Worm (Caenorhabditis elegans) whole organism, mixed stage, embryonic: ENCODE results near the gene H34I24.1.

Experiments used
- M03D4.4 ChIP-seq: sonication (generic microtip); optimal IDR thresholded peaks from 2 replicates; lab custom pipeline; 2017; ENCODE audit warnings: mild to moderate bottlenecking, missing genetic modification characterization, missing compliant biosample characterization
- blmp-1 ChIP-seq: fragments of 150-350 bp; optimal IDR thresholded peaks from 2 replicates; lab custom pipeline; 2014; ENCODE audit warnings: missing biosample characterization, missing genetic modification characterization
- ceh-39 ChIP-seq: fragments of 150-350 bp; optimal IDR thresholded peaks from 2 replicates; lab custom pipeline; 2014; ENCODE audit warnings: missing biosample characterization, missing genetic modification characterization
- ceh-43 ChIP-seq: fragments of 200-800 bp; sonication (Bioruptor generic); optimal IDR thresholded peaks from 2 replicates; lab custom pipeline; 2018; ENCODE audit warnings: mild to moderate bottlenecking, missing genetic modification characterization, moderate library complexity, missing compliant biosample characterization
- ceh-83 ChIP-seq: fragments of 200-800 bp; sonication (Bioruptor generic); optimal IDR thresholded peaks from 2 replicates; lab custom pipeline; 2018; ENCODE audit warnings: mild to moderate bottlenecking, missing genetic modification characterization, missing compliant biosample characterization
- ces-1 ChIP-seq: fragments of 150-350 bp; optimal IDR thresholded peaks from 2 replicates; lab custom pipeline; 2014; ENCODE audit warnings: missing biosample characterization, missing genetic modification reagents, missing genetic modification characterization
- cnd-1 ChIP-seq: fragments of 200-800 bp; sonication (Bioruptor generic); optimal IDR thresholded peaks from 2 replicates; lab custom pipeline; 2018; ENCODE audit warnings: mild to moderate bottlenecking, missing genetic modification characterization, missing compliant biosample characterization
- drap-1 ChIP-seq: fragments of 200-800 bp; sonication (Bioruptor generic); optimal IDR thresholded peaks from 3 replicates; lab custom pipeline; 2018; ENCODE audit warnings: mild to moderate bottlenecking, missing genetic modification characterization, missing compliant biosample characterization
- elt-1 ChIP-seq: sonication (generic microtip); optimal IDR thresholded peaks from 2 replicates; lab custom pipeline; 2017; ENCODE audit warnings: missing genetic modification characterization, mild to moderate bottlenecking, missing compliant biosample characterization, antibody characterized with exemption, moderate library complexity, borderline replicate concordance; ENCODE audit not compliant: insufficient read depth
- elt-3 ChIP-seq: fragments of 150-350 bp; optimal IDR thresholded peaks from 2 replicates; lab custom pipeline; 2014; ENCODE audit warnings: missing biosample characterization, missing genetic modification characterization
- flh-1 ChIP-seq: fragments of 200-800 bp; sonication (Bioruptor generic); optimal IDR thresholded peaks from 2 replicates; lab custom pipeline; 2018; ENCODE audit warnings: mild to moderate bottlenecking, missing genetic modification characterization, moderate library complexity, missing compliant biosample characterization
- ham-2 ChIP-seq: fragments of 200-800 bp; sonication (Bioruptor generic); optimal IDR thresholded peaks from 2 replicates; lab custom pipeline; 2018; ENCODE audit warnings: mild to moderate bottlenecking, missing genetic modification characterization, missing compliant biosample characterization
- hlh-1 ChIP-seq: fragments of 150-350 bp; optimal IDR thresholded peaks from 2 replicates; lab custom pipeline; 2014; ENCODE audit warnings: missing biosample characterization, missing genetic modification reagents, missing genetic modification characterization
- lin-13 ChIP-seq: fragments of 150-350 bp; optimal IDR thresholded peaks from 2 replicates; lab custom pipeline; 2014; ENCODE audit warnings: missing biosample characterization, missing genetic modification characterization
- lin-32 ChIP-seq: fragments of 200-800 bp; sonication (Bioruptor generic); optimal IDR thresholded peaks from 2 replicates; lab custom pipeline; 2018; ENCODE audit warnings: mild to moderate bottlenecking, missing genetic modification characterization, missing compliant biosample characterization
- lsy-2 ChIP-seq: fragments of 150-350 bp; optimal IDR thresholded peaks from 2 replicates; lab custom pipeline; 2014; ENCODE audit warnings: missing biosample characterization, missing genetic modification characterization
- mab-5 ChIP-seq: fragments of 150-350 bp; optimal IDR thresholded peaks from 2 replicates; lab custom pipeline; 2014; ENCODE audit warnings: missing biosample characterization, missing genetic modification characterization
- mep-1 ChIP-seq: fragments of 150-350 bp; optimal IDR thresholded peaks from 2 replicates; lab custom pipeline; 2017; ENCODE audit warnings: missing biosample characterization, missing genetic modification reagents, missing genetic modification characterization, inconsistent platforms
- nhr-12 ChIP-seq: fragments of 150-350 bp; optimal IDR thresholded peaks from 2 replicates; lab custom pipeline; 2014; ENCODE audit warnings: missing biosample characterization, missing genetic modification characterization
- nhr-2 ChIP-seq: fragments of 150-350 bp; optimal IDR thresholded peaks from 2 replicates; lab custom pipeline; 2014; ENCODE audit warnings: missing biosample characterization, missing genetic modification characterization
- nhr-237 ChIP-seq: fragments of 150-350 bp; optimal IDR thresholded peaks from 2 replicates; lab custom pipeline; 2014; ENCODE audit warnings: missing biosample characterization, missing genetic modification characterization
- nhr-28 ChIP-seq: fragments of 150-350 bp; optimal IDR thresholded peaks from 2 replicates; lab custom pipeline; 2014; ENCODE audit warnings: missing biosample characterization, missing genetic modification characterization
- nhr-76 ChIP-seq: sonication (generic microtip); optimal IDR thresholded peaks from 2 replicates; lab custom pipeline; 2017; ENCODE audit warnings: missing biosample characterization, missing genetic modification characterization
- pha-4 ChIP-seq: fragments of 150-350 bp; optimal IDR thresholded peaks from 2 replicates; lab custom pipeline; 2018; ENCODE audit warnings: missing biosample characterization, missing genetic modification reagents, missing genetic modification characterization
- snpc-4 ChIP-seq: fragments of 150-350 bp; optimal IDR thresholded peaks from 2 replicates; lab custom pipeline; 2014; ENCODE audit warnings: missing biosample characterization, missing genetic modification characterization
- sptf-1 ChIP-seq: sonication (generic microtip); optimal IDR thresholded peaks from 2 replicates; lab custom pipeline; 2017; ENCODE audit warnings: mild to moderate bottlenecking, missing genetic modification characterization, moderate library complexity, missing compliant biosample characterization
- tbx-8 ChIP-seq: fragments of 200-800 bp; sonication (Bioruptor generic); optimal IDR thresholded peaks from 2 replicates; lab custom pipeline; 2018; ENCODE audit warnings: mild to moderate bottlenecking, missing genetic modification characterization, moderate library complexity, missing compliant biosample characterization
- unc-120 ChIP-seq: sonication (generic microtip); optimal IDR thresholded peaks from 2 replicates; lab custom pipeline; 2017; ENCODE audit warnings: missing genetic modification characterization, missing compliant biosample characterization; ENCODE audit not compliant: poor library complexity, severe bottlenecking
- unc-39 ChIP-seq: fragments of 150-350 bp; optimal IDR thresholded peaks from 2 replicates; lab custom pipeline; 2014; ENCODE audit warnings: missing biosample characterization, missing genetic modification characterization
- unc-62 ChIP-seq: fragments of 150-350 bp; optimal IDR thresholded peaks from 2 replicates; lab custom pipeline; 2014; ENCODE audit warnings: missing biosample characterization, missing genetic modification reagents, missing genetic modification characterization
- zip-8 ChIP-seq: fragments of 150-350 bp; optimal IDR thresholded peaks from 2 replicates; lab custom pipeline; 2014; ENCODE audit warnings: missing biosample characterization, missing genetic modification characterization
- ztf-11 ChIP-seq: fragments of 150-350 bp; optimal IDR thresholded peaks from 2 replicates; lab custom pipeline; 2014; ENCODE audit warnings: missing biosample characterization, missing genetic modification characterization

H34I24.1 gene

DNA sequence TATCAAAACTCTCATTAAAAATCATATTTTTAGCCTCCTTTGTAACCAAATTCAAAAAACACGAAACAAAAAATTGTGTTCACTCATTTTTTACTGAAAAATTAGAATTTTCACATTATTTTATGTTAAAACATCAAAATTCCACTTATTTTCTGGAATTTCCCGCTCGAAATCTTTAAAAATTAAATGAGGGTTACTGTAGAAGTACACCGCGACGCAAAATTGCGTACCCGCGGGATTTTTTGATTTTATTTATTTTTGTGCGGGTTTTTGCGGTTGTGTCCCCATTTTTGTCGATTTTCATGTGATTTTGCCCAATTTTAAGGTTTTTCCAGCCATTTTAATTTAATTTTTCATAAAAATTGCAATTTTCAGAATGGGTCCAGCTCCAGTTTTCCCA lies 11.5 kb downstream of the H34I24.1 start:
- TF ChIP-seq unc-62 (GFP tag; lab: Kevin White, UChicago) (no peak), zip-8 (tag; lab: Kevin White, UChicago) (no peak), sptf-1 (tag; lab: Kevin White, UChicago) (no peak), mep-1 (no peak), ztf-11 (tag; lab: Kevin White, UChicago) (no peak), snpc-4 (tag; lab: Kevin White, UChicago) (no peak), lin-13 (tag; lab: Kevin White, UChicago) (no peak), tbx-8 (no peak), nhr-12 (no peak), flh-1 (GFP tag; lab: Kevin White, UChicago) (no peak), nhr-2 (tag; lab: Kevin White, UChicago) (no peak), elt-1 (tag; lab: Kevin White, UChicago) (no peak), unc-39 (tag; lab: Kevin White, UChicago) (no peak), blmp-1 (tag; lab: Kevin White, UChicago) (no peak)

DNA sequence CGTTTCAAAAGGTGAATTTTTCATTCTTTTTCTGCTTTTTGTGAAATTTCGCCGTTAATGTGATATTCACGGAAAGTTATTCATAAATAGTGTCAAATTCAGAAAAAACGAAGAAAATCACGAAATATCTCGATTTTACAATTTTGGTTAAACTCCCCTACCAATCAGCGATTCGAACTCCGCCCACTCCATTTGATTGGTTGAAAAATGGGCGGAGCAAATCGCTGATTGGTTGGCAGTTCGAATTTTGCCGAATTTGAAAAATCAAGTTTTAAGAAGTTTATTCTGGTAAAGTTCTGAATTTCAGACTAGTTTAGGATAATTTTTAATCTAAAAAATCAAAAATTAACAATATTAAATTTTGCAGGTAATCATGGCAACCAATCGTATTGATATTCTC lies 17.8 kb downstream of the H34I24.1 start:
- TF ChIP-seq unc-62 (GFP tag; lab: Kevin White, UChicago) (no peak), elt-1 (tag; lab: Kevin White, UChicago) (no peak), hlh-1 (tag; lab: Kevin White, UChicago) (no peak), unc-39 (tag; lab: Kevin White, UChicago) (no peak), flh-1 (GFP tag; lab: Kevin White, UChicago) (no peak), snpc-4 (tag; lab: Kevin White, UChicago) (no peak), cnd-1 (tag; lab: Kevin White, UChicago) (no peak), ham-2 (no peak), drap-1 (GFP tag; lab: Kevin White, UChicago) (no peak), mab-5 (tag; lab: Kevin White, UChicago) (no peak), lsy-2 (tag; lab: Kevin White, UChicago) (no peak), M03D4.4 (tag; lab: Kevin White, UChicago) (no peak), ceh-43 (GFP tag; lab: Kevin White, UChicago) (no peak)

DNA sequence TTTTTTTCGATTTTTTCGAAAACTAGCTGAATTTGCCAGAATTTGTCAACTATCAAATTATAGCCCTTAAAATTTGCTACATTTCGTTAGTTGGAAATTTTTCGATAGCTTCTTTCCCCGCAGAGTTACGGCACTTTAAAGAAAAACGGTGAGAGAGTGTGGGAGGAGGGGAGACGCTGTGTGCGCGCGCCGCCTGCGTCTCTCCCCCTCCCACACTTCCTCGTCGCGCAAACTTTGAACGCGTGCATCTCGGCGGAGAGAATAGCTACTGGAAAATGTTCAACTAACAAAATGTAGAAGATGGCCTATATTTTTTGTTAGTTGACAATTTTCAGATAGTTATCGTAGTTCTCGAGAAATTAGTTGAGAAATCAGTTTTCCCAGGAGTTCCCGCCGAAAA lies 19.8 kb downstream of the H34I24.1 start:
- TF ChIP-seq ces-1 (no peak), nhr-76 (tag; lab: Kevin White, UChicago) (no peak), elt-1 (tag; lab: Kevin White, UChicago) (no peak), hlh-1 (tag; lab: Kevin White, UChicago) (no peak), nhr-12 (no peak)

DNA sequence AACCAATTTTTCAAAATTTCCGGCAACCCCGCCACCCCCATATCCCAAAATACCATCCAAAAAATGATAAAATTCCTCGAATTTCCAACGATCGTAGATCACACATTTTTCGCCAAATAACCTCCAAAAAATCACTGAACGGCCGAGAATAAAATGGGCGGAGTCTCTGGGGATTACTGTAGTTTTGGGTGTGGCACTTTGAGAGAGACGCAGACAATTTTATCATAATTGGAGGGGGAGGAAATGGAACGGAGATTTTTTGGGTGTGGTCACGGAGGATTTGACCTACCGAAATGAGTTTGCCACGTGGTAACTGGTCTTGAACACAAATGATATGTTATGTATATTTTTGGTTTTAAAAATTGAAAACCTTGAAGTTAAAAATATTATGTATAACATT lies 21.6 kb downstream of the H34I24.1 start:
- TF ChIP-seq lsy-2 (tag; lab: Kevin White, UChicago) = no peak
- no peak for TF ChIP-seq pha-4 (tag; lab: Kevin White, UChicago)
- no peak for TF ChIP-seq hlh-1 (tag; lab: Kevin White, UChicago)
- TF ChIP-seq nhr-28 = no peak
- TF ChIP-seq zip-8 (tag; lab: Kevin White, UChicago) = no peak
- no peak for TF ChIP-seq ceh-39 (tag; lab: Kevin White, UChicago)
- TF ChIP-seq ztf-11 (tag; lab: Kevin White, UChicago) = no peak
- no peak for TF ChIP-seq mab-5 (tag; lab: Kevin White, UChicago)
- no peak for TF ChIP-seq nhr-237 (tag; lab: Kevin White, UChicago)
- no peak for TF ChIP-seq ham-2
- no peak for TF ChIP-seq ceh-83 (GFP tag; lab: Kevin White, UChicago)
- no peak for TF ChIP-seq snpc-4 (tag; lab: Kevin White, UChicago)
- no peak for TF ChIP-seq nhr-76 (tag; lab: Kevin White, UChicago)
- no peak for TF ChIP-seq tbx-8
- TF ChIP-seq nhr-12 = no peak

DNA sequence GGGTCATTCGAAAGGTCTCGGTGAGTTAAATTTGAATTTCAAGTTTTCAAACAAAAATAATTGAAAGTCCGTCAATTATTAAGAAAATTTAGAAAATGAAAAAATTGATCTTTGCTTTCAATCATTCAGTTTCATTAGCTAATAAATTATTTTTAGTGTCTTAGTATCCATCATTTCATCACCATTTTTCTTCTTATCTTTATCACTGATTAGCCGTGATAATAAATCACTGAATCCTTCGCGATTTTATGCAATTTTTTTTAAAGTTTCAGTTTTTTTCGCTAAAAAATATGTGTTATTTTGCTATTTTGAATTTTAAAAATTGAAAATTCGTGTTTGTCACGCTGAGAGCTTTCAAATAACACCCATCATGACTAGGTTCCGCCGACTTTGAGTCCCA lies 22.2 kb downstream of the H34I24.1 start:
- no peak for TF ChIP-seq nhr-237 (tag; lab: Kevin White, UChicago)
- TF ChIP-seq nhr-76 (tag; lab: Kevin White, UChicago) = no peak
- no peak for TF ChIP-seq nhr-12
- TF ChIP-seq unc-120 (tag; lab: Kevin White, UChicago) = no peak
- no peak for TF ChIP-seq mab-5 (tag; lab: Kevin White, UChicago)
- TF ChIP-seq ceh-83 (GFP tag; lab: Kevin White, UChicago) = no peak
- no peak for TF ChIP-seq flh-1 (GFP tag; lab: Kevin White, UChicago)
- TF ChIP-seq M03D4.4 (tag; lab: Kevin White, UChicago) = no peak
- TF ChIP-seq lin-32 (GFP tag; lab: Kevin White, UChicago) = no peak
- no peak for TF ChIP-seq ztf-11 (tag; lab: Kevin White, UChicago)
- no peak for TF ChIP-seq ces-1
- TF ChIP-seq sptf-1 (tag; lab: Kevin White, UChicago) = no peak
- no peak for TF ChIP-seq unc-62 (GFP tag; lab: Kevin White, UChicago)
- TF ChIP-seq elt-3 (tag; lab: Kevin White, UChicago) = no peak
- no peak for TF ChIP-seq nhr-28
